Fruit fly (Drosophila melanogaster) Kc167 (cell line): Measurements from ENCODE around the gene Upf1.

Source experiments
- Myc ChIP-seq: fragments of >200 bp; optimal IDR thresholded peaks from 2 replicates; lab custom pipeline; 2017; ENCODE audit warnings: missing external identifiers
- Sin3A ChIP-seq: fragments of >200 bp; optimal IDR thresholded peaks from 2 replicates; lab custom pipeline; 2018; ENCODE audit warnings: missing external identifiers
- h ChIP-seq: fragments of >200 bp; optimal IDR thresholded peaks from 3 replicates; lab custom pipeline; 2018; ENCODE audit warnings: missing external identifiers
- insv ChIP-seq: fragments of >200 bp; optimal IDR thresholded peaks from 3 replicates; lab custom pipeline; 2018; ENCODE audit warnings: missing external identifiers
- psq ChIP-seq: fragments of >200 bp; optimal IDR thresholded peaks from 2 replicates; lab custom pipeline; 2017; ENCODE audit warnings: missing external identifiers
- ttk ChIP-seq: sonication (Bioruptor generic); optimal IDR thresholded peaks from 2 replicates; lab custom pipeline; 2017; ENCODE audit warnings: missing external identifiers

Gene Upf1

DNA sequence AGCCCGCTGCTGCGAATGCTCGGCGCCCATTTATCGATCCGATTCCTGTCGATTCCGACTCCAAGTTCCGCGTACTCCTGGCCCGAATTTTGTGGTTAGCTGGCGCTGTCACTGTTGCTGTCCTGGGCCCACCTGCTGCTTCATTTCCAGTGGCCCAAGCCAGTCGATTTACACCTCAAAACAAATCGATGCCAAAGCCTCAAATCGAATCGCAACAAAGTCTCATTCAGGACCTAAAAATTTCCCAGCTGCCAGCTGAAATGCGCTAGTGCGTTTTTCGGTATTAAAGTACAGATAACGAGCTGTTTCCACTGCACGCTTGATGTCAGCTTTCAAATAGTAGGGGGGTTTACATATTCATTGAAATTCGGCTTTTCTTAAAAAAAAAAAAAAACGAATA lies 32.7 kb downstream of the Upf1 start, which contains the start of gene BORCS5:
TSS of gene BORCS5 (minus strand) at position 263 of the 400 bp plus-strand sequence.
- no peak for TF ChIP-seq psq (lab: Kevin White, UChicago)
- TF ChIP-seq Sin3A (lab: Kevin White, UChicago) = no peak
- TF ChIP-seq insv (lab: Kevin White, UChicago) = no peak
- no peak for TF ChIP-seq ttk (lab: Kevin White, UChicago)
- TF ChIP-seq Myc (lab: Kevin White, UChicago) = no peak
- TF ChIP-seq h (lab: Kevin White, UChicago) = no peak

dm6 chrX:11868866-11869265 lies 36.3 kb downstream of the Upf1 start, which contains the start of the genes Nrd1 and CG1847:
Gene Nrd1 (minus strand): TSS chrX:11868893.
Gene CG1847 (plus strand): TSS chrX:11869170.
- TF ChIP-seq psq (lab: Kevin White, UChicago) = no peak
- no peak for TF ChIP-seq insv (lab: Kevin White, UChicago)
- no peak for TF ChIP-seq h (lab: Kevin White, UChicago)

DNA sequence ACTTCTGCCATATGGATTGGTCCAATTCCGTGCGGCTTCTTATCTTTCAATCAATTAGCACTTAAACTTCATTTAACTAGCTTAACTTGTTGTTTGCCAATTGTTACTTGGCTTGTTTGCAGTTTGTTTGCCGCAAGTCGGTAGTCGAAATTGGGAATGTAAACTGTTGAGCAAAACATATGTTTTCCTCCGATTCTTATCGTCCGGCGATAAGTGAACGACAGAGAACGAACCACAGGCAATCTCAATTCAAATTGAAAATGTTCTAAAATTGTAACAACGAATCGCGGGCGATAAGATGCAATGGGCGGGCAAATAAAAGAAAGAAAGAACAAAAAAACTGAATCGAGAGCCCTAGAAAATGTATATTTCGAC lies 46.7 kb downstream of the Upf1 start:
- TF ChIP-seq h (lab: Kevin White, UChicago) (no peak), insv (lab: Kevin White, UChicago) (no peak), Sin3A (lab: Kevin White, UChicago) (no peak), Myc (lab: Kevin White, UChicago) (no peak), psq (lab: Kevin White, UChicago) (no peak), ttk (lab: Kevin White, UChicago) (no peak)

DNA sequence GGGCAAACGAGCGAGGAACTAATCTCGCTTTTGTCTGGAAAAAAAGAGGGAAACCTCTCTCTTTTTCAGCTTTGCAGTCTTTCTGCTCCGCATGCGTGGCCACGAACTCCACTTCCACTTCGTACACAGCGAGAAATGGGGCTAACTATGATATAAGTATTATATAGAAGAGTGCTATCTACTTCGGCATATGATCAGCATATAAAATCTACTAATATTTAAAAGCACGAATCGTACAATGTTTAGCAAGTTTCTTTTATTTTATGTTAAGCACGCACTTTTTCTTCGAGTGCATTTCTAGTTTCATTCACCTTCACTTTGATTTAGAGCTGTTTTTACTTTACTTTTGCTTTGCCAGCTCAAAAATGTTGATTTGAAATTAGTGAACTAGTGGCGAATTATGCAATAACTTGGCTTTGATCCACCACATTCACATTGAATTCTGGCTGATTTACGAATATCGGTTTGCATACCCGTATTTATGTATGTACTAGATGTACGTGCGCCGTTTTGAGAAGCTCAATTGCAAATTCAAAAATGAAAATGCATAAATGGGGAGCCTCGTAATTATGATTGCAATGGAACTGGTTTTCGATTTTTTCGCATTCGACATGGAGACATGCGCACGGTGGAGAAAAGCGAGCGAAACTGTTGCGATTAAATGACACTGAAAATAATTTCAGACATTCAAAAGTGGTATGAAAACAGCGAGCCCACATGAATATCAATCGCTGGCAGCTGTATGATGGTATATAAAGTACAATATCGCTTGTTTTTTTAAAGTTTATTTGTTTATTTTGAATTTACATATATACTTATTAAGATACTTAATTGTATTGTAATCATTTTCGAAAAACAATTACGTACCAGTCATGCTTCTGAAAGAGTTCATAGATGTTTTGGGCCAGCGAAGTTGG lies 47.4 kb downstream of the Upf1 start:
- no peak for TF ChIP-seq Sin3A (lab: Kevin White, UChicago)
- TF ChIP-seq ttk (lab: Kevin White, UChicago) = no peak
- TF ChIP-seq Myc (lab: Kevin White, UChicago) = no peak
- TF ChIP-seq h (lab: Kevin White, UChicago) = no peak
- TF ChIP-seq insv (lab: Kevin White, UChicago) = no peak
- TF ChIP-seq psq (lab: Kevin White, UChicago) = no peak

DNA sequence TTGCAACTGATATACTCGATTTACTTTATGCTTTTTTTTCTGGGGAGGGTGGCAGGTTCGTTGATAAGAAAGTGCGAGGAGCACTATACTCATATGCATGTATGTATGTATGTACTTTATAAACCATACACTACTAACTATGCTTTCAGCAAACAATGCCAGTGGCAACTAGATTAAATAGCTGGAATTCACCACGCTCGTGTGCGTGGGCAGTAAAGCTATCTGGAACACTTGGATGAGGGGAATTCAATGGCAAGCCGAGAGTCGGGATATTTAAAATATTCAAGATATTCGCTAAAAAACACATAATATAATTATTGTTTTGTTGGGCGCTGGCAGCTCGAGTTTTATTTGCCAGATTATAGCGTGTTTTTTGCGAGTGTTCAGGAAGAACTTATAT lies 48.3 kb downstream of the Upf1 start:
- TF ChIP-seq insv (lab: Kevin White, UChicago) (no peak), Sin3A (lab: Kevin White, UChicago) (no peak), h (lab: Kevin White, UChicago) (no peak), ttk (lab: Kevin White, UChicago) (no peak), Myc (lab: Kevin White, UChicago) (no peak), psq (lab: Kevin White, UChicago) (no peak)

- no peak for TF ChIP-seq psq (lab: Kevin White, UChicago)
- TF ChIP-seq h (lab: Kevin White, UChicago) = no peak
- TF ChIP-seq Sin3A (lab: Kevin White, UChicago) = no peak
- TF ChIP-seq Myc (lab: Kevin White, UChicago) = no peak
- TF ChIP-seq ttk (lab: Kevin White, UChicago) = no peak
Measured at dm6 chrX:11855950-11856349, 49.2 kb downstream of the Upf1 start.

DNA sequence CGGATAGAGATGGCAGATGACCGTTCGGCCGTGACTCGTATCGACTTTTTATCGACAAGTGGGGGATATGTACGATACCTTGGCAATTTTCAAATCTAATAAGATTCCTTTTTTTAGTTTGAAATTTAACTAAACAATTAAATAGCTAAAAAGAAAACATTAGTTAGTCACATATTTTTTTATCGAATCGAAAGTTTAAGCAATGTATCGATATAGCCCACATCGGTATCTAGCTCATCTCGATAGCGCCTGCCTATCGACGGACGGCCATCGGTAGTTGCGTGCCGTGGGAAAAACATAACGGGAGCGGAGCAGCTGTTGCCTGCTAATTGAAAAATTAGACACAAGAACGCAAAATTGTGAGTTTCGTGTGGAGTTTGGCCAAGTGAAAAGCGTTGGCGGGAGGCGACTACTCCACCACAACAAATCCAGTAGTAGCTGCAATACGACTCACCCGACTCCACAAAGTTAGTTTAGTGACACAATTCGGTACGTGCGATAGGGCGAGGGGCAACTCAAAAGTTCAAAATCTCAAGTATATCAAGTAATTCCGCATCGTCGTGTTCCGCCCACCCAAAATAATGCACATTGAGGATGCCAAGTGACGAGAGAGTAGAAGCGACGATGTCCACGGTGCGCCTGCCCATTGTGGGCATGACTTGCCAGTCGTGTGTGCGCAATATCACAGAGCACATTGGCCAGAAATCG lies 50.3 kb downstream of the Upf1 start, which contains the start of the genes CG10347 and ATP7:
TSS of gene CG10347 (minus strand) at position 174 of the 708 bp plus-strand sequence.
TSS of gene ATP7 (plus strand) at position 265 of the 708 bp plus-strand sequence.
- TF ChIP-seq psq (lab: Kevin White, UChicago) = no peak
- TF ChIP-seq insv (lab: Kevin White, UChicago) = no peak
- TF ChIP-seq h (lab: Kevin White, UChicago) = no peak
- no peak for TF ChIP-seq Myc (lab: Kevin White, UChicago)
- TF ChIP-seq Sin3A (lab: Kevin White, UChicago) = no peak
- no peak for TF ChIP-seq ttk (lab: Kevin White, UChicago)

- TF ChIP-seq h (lab: Kevin White, UChicago) (no peak), psq (lab: Kevin White, UChicago) (no peak)
Measured at dm6 chrX:11852310-11852709, 52.9 kb downstream of the Upf1 start, which contains the start of gene p24-1. Gene p24-1 (minus strand): TSS chrX:11852530.
